Fruit fly (Drosophila melanogaster) whole organism, wandering third instar larva: ENCODE measurements around the gene CG10140.

ENCODE experiments used
- Abd-B ChIP-seq: fragments of >200 bp; optimal IDR thresholded peaks from 2 replicates; lab custom pipeline; 2017; ENCODE audit warnings: missing biosample characterization, missing genetic modification characterization
- CG9705 ChIP-seq: fragments of 200-800 bp; sonication (Bioruptor generic); optimal IDR thresholded peaks from 2 replicates; lab custom pipeline; 2018; ENCODE audit warnings: missing biosample characterization, mild to moderate bottlenecking, missing genetic modification characterization
- CrebA ChIP-seq: fragments of 200-800 bp; sonication (Bioruptor generic); optimal IDR thresholded peaks from 2 replicates; lab custom pipeline; 2016; ENCODE audit warnings: missing biosample characterization, mild to moderate bottlenecking, missing genetic modification characterization, borderline replicate concordance
- Dfd ChIP-seq: fragments of >200 bp; optimal IDR thresholded peaks from 2 replicates; lab custom pipeline; 2017; ENCODE audit warnings: missing biosample characterization, missing genetic modification characterization
- Dif ChIP-seq: fragments of 200-275, 200-300 bp; sonication (Bioruptor generic); optimal IDR thresholded peaks from 2 replicates; lab custom pipeline; 2018; ENCODE audit warnings: missing biosample characterization, missing genetic modification characterization; ENCODE audit not compliant: partially characterized antibody
- HLH106 ChIP-seq: fragments of 200-800 bp; optimal IDR thresholded peaks from 3 replicates; lab custom pipeline; 2019; ENCODE audit warnings: missing biosample characterization, mild to moderate bottlenecking, missing genetic modification characterization, moderate library complexity
- Hr78 ChIP-seq: fragments of >200 bp; optimal IDR thresholded peaks from 2 replicates; lab custom pipeline; 2017; ENCODE audit warnings: missing biosample characterization, missing genetic modification characterization
- Hr83 ChIP-seq: fragments of 200-300 bp; sonication (Bioruptor generic); optimal IDR thresholded peaks from 2 replicates; lab custom pipeline; 2016; ENCODE audit warnings: missing biosample characterization, mild to moderate bottlenecking, missing genetic modification characterization, moderate library complexity; ENCODE audit not compliant: poor library complexity, severe bottlenecking
- Jra ChIP-seq: sonication (Bioruptor generic); optimal IDR thresholded peaks from 2 replicates; lab custom pipeline; 2016; ENCODE audit warnings: missing biosample characterization, missing genetic modification characterization
- Mio ChIP-seq: sonication (Bioruptor generic); optimal IDR thresholded peaks from 2 replicates; lab custom pipeline; 2016; ENCODE audit warnings: missing biosample characterization, missing genetic modification characterization
- Myc ChIP-seq: fragments of >200 bp; optimal IDR thresholded peaks from 2 replicates; lab custom pipeline; 2017
- N ChIP-seq: fragments of >200 bp; optimal IDR thresholded peaks from 2 replicates; lab custom pipeline; 2018; ENCODE audit warnings: missing biosample characterization, missing external identifiers, missing genetic modification characterization
- OdsH ChIP-seq: fragments of 200-800 bp; sonication (Bioruptor generic); optimal IDR thresholded peaks from 2 replicates; lab custom pipeline; 2016; ENCODE audit warnings: missing biosample characterization, mild to moderate bottlenecking, missing genetic modification characterization
- Sp1 ChIP-seq: fragments of 200-800 bp; sonication (Bioruptor generic); optimal IDR thresholded peaks from 3 replicates; lab custom pipeline; 2019; ENCODE audit warnings: missing biosample characterization, mild to moderate bottlenecking, missing genetic modification characterization, moderate library complexity
- Vsx2 ChIP-seq: fragments of 200-300, 225-300 bp; sonication (Bioruptor generic); optimal IDR thresholded peaks from 2 replicates; lab custom pipeline; 2018; ENCODE audit warnings: missing biosample characterization, missing genetic modification characterization; ENCODE audit not compliant: partially characterized antibody
- br ChIP-seq: fragments of 200-800 bp; sonication (Bioruptor generic); optimal IDR thresholded peaks from 2 replicates; lab custom pipeline; 2016; ENCODE audit warnings: missing biosample characterization, missing genetic modification characterization
- brk ChIP-seq: fragments of 200-800 bp; sonication (Bioruptor generic); optimal IDR thresholded peaks from 2 replicates; lab custom pipeline; 2016; ENCODE audit warnings: missing biosample characterization, mild to moderate bottlenecking, missing genetic modification characterization
- dl ChIP-seq, 2 experiments: fragments of 175-275, 200-275 bp in 1 of 2; fragments of 200-275 bp in 1 of 2; sonication (Bioruptor generic); optimal IDR thresholded peaks; lab custom pipeline; 2018; ENCODE audit warnings: mild to moderate bottlenecking in 2 of 2, missing biosample characterization in 2 of 2, missing genetic modification characterization in 2 of 2, moderate library complexity in 2 of 2; ENCODE audit not compliant: partially characterized antibody in 2 of 2, insufficient read depth in 1 of 2
- dmrt93B ChIP-seq: fragments of 200-800 bp; sonication (Bioruptor generic); optimal IDR thresholded peaks from 2 replicates; lab custom pipeline; 2018; ENCODE audit warnings: missing biosample characterization, mild to moderate bottlenecking, missing genetic modification characterization
- dsf ChIP-seq: sonication (Bioruptor generic); optimal IDR thresholded peaks from 2 replicates; lab custom pipeline; 2016; ENCODE audit warnings: missing biosample characterization, missing genetic modification characterization, borderline replicate concordance
- fru ChIP-seq: fragments of 200-800 bp; sonication (Bioruptor generic); optimal IDR thresholded peaks from 3 replicates; lab custom pipeline; 2016; ENCODE audit warnings: missing biosample characterization, mild to moderate bottlenecking, missing genetic modification characterization
- h ChIP-seq: fragments of 200-800 bp; sonication (Bioruptor generic); optimal IDR thresholded peaks from 3 replicates; lab custom pipeline; 2016; ENCODE audit warnings: missing biosample characterization, mild to moderate bottlenecking, missing genetic modification characterization
- jim ChIP-seq: fragments of 175-275, 200-325 bp; sonication (Bioruptor generic); optimal IDR thresholded peaks from 2 replicates; lab custom pipeline; 2016; ENCODE audit warnings: missing biosample characterization, mild to moderate bottlenecking, missing genetic modification characterization
- pan ChIP-seq: fragments of >200 bp; optimal IDR thresholded peaks from 2 replicates; lab custom pipeline; 2017
- psq ChIP-seq: fragments of 200-800 bp; sonication (Bioruptor generic); optimal IDR thresholded peaks from 3 replicates; lab custom pipeline; 2017; ENCODE audit warnings: missing biosample characterization, mild to moderate bottlenecking, missing genetic modification characterization, moderate library complexity
- rgr ChIP-seq: fragments of 200-800 bp; sonication (Bioruptor generic); optimal IDR thresholded peaks from 3 replicates; lab custom pipeline; 2016; ENCODE audit warnings: missing biosample characterization, mild to moderate bottlenecking, missing genetic modification characterization
- sage ChIP-seq: fragments of 200-800 bp; sonication (Bioruptor generic); optimal IDR thresholded peaks from 2 replicates; lab custom pipeline; 2016; ENCODE audit warnings: missing biosample characterization, mild to moderate bottlenecking, missing genetic modification characterization
- sv ChIP-seq: fragments of 200-800 bp; sonication (Bioruptor generic); optimal IDR thresholded peaks from 3 replicates; lab custom pipeline; 2016; ENCODE audit warnings: missing biosample characterization, missing genetic modification characterization
- usp ChIP-seq: fragments of >200 bp; optimal IDR thresholded peaks from 2 replicates; lab custom pipeline; 2017; ENCODE audit warnings: missing biosample characterization, missing genetic modification characterization

The CG10140 gene

dm6 chr3L:13476070-13476469 lies 35.8 kb upstream of the CG10140 start:
- no peak for TF ChIP-seq usp
- no peak for TF ChIP-seq dsf
- TF ChIP-seq Abd-B (GFP tag; lab: Kevin White, UChicago), result no peak
- TF ChIP-seq Jra (GFP tag; lab: Kevin White, UChicago), result no peak
- TF ChIP-seq br (GFP tag; lab: Kevin White, UChicago), result no peak
- TF ChIP-seq CrebA, result no peak
- no peak for TF ChIP-seq Hr78 (GFP tag; lab: Kevin White, UChicago)
- TF ChIP-seq sv, result no peak
- no peak for TF ChIP-seq CG9705 (GFP tag; lab: Kevin White, UChicago)

- TF ChIP-seq sv (no peak), jim (no peak), Vsx2 (GFP tag; lab: Kevin White, UChicago) (peak; percentile 47), Dif (GFP tag; lab: Kevin White, UChicago) (peak; percentile 18), dl (GFP tag; optimal IDR thresholded peaks at IDR 0.05; lab: Kevin White, UChicago; ENCODE audit: insufficient read depth in 1 of 2, partially characterized antibody in 2 of 2) (peak in 1 of 2 experiments; percentile 4), OdsH (GFP tag; lab: Kevin White, UChicago) (no peak), Sp1 (GFP tag; lab: Kevin White, UChicago) (no peak), usp (no peak), HLH106 (tag; lab: Kevin White, UChicago) (no peak), Mio (GFP tag; lab: Kevin White, UChicago) (no peak)
Measured at dm6 chr3L:13474607-13475006, 34.3 kb upstream of the CG10140 start, which contains the start of gene CG10089. CG10089 (minus strand) TSS chr3L:13474787.

dm6 chr3L:13457133-13457532 lies 16.9 kb upstream of the CG10140 start, which contains the start of gene CG10116:
CG10116 (minus strand) TSS chr3L:13457238.
- TF ChIP-seq HLH106 (tag; lab: Kevin White, UChicago) (no peak), Dfd (GFP tag; lab: Kevin White, UChicago) (no peak), sv (no peak), CrebA (no peak), N (GFP tag; lab: Kevin White, UChicago) (no peak), Hr78 (GFP tag; lab: Kevin White, UChicago) (no peak), Jra (GFP tag; lab: Kevin White, UChicago) (no peak), dmrt93B (no peak), Abd-B (GFP tag; lab: Kevin White, UChicago) (no peak), Dif (GFP tag; lab: Kevin White, UChicago) (no peak), OdsH (GFP tag; lab: Kevin White, UChicago) (no peak), h (GFP tag; lab: Kevin White, UChicago) (no peak), Mio (GFP tag; lab: Kevin White, UChicago) (no peak), pan (lab: Kevin White, UChicago) (no peak)

dm6 chr3L:13454755-13455154 lies 14.5 kb upstream of the CG10140 start:
- TF ChIP-seq Vsx2 (GFP tag; lab: Kevin White, UChicago), result peak; percentile 23
- peak; percentile 10 for TF ChIP-seq N (GFP tag; lab: Kevin White, UChicago)
- no peak for TF ChIP-seq Sp1 (GFP tag; lab: Kevin White, UChicago)
- no peak for TF ChIP-seq pan (lab: Kevin White, UChicago)
- TF ChIP-seq, all 38 proteins: peak for 2

- no peak for TF ChIP-seq br (GFP tag; lab: Kevin White, UChicago)
- TF ChIP-seq psq, result no peak
- no peak for TF ChIP-seq Abd-B (GFP tag; lab: Kevin White, UChicago)
- TF ChIP-seq Hr78 (GFP tag; lab: Kevin White, UChicago), result no peak
- no peak for TF ChIP-seq Myc (lab: Kevin White, UChicago)
- no peak for TF ChIP-seq rgr (GFP tag; lab: Kevin White, UChicago)
- TF ChIP-seq brk (GFP tag; lab: Kevin White, UChicago), result no peak
- TF ChIP-seq CrebA, result no peak
- TF ChIP-seq sage, result no peak
- no peak for TF ChIP-seq dsf
- TF ChIP-seq fru, result no peak
- no peak for TF ChIP-seq HLH106 (tag; lab: Kevin White, UChicago)
- no peak for TF ChIP-seq Hr83 (GFP tag; lab: Kevin White, UChicago)
- no peak for TF ChIP-seq dl (GFP tag; optimal IDR thresholded peaks at IDR 0.05; lab: Kevin White, UChicago; ENCODE audit: insufficient read depth in 1 of 2, partially characterized antibody in 2 of 2)
- TF ChIP-seq Dif (GFP tag; lab: Kevin White, UChicago), result no peak
Measured at dm6 chr3L:13452281-13452680, 12.0 kb upstream of the CG10140 start.
